Fruit fly (Drosophila melanogaster): ENCODE results near the gene Spn85F.

Gene Spn85F

DNA sequence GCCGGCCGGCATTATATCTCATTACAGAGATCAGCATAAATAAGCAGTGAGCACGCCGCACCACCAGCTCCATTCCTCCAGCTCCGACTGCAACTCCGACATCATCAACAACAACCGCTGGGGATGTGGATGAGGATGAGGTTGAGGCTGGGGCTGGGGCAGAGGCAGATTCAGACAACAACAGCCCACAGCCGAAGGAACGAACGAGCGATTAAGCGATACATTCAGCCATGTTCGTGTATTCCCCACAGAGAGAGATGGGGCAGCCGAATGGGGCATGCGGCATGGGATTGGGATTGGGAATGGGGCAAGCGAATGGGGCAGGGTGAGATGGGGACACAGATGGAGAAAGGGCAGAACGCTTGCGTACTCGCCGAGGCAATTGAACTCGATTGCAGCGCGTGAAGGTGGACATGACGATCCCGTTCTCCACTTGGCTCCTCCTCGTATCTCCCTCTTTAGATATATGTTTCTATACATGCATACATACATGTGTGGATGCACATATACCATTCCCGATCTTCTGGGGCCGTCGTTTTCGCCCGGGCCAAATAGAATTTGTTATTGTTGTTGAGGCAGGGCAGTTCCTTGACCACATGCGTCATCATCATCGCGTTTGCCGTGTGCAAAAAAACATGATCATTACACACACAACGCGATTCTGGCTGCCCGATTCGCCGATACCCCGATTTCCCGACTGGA, 32.2 kb upstream of the Spn85F start:
- TF ChIP-seq CG8159 (tag; optimal IDR thresholded peaks at IDR 0.05) (no peak), Pif1A (GFP tag; optimal IDR thresholded peaks at IDR 0.05) (peak; percentile 1), Snoo (tag; optimal IDR thresholded peaks at IDR 0.05) (no peak), D1 (tag; optimal IDR thresholded peaks at IDR 0.05) (no peak), EcR (GFP tag; optimal IDR thresholded peaks at IDR 0.05) (peak; percentile 90), CG17806 (tag; optimal IDR thresholded peaks at IDR 0.05) (no peak), Ets98B (GFP tag; IDR thresholded peaks at IDR 0.05) (no peak), CG13204 (GFP tag; optimal IDR thresholded peaks at IDR 0.05) (peak; percentile 77), Pif1B (GFP tag; optimal IDR thresholded peaks at IDR 0.05) (no peak), rn (GFP tag; IDR thresholded peaks at IDR 0.05) (no peak), CG15710 (tag; optimal IDR thresholded peaks at IDR 0.05) (no peak), CG12605 (GFP tag; IDR thresholded peaks at IDR 0.05) (no peak)

DNA sequence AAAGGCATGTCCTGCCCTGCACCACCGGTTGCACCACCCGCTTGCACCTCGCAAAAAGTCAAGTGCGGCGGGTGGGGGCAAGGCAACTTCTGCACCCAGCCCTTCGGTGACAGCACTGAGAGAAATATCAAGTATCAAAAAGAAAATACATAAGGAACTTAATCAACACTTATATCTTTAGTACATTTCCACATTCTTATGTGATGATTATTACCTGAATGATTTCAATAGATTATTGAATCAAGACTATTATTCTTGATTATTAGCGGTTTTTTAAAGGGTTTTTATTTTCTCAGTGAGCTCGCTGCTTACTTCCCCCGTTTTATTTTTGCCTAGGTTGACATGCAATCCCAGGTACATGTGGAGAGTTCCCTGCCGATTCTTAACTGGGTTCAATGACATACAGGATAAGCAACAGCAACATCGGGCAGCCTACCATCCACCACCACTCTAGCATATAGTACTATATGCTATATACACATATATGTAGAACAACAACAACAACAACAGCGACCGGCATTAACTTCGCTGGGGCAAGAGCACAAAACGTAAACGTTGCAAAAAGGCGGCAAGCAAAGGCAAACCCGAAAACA, 30.8 kb upstream of the Spn85F start:
- TF ChIP-seq fd96Ca (GFP tag; IDR thresholded peaks at IDR 0.05) (0 out of 3 replicates have a peak, but pooled peaks have one; percentile 10), CG15710 (tag; optimal IDR thresholded peaks at IDR 0.05) (peak; percentile 88), CG17806 (tag; optimal IDR thresholded peaks at IDR 0.05) (peak; percentile 88), Pif1A (GFP tag; optimal IDR thresholded peaks at IDR 0.05) (peak; percentile 49), CG13204 (GFP tag; optimal IDR thresholded peaks at IDR 0.05) (peak; percentile 33), EcR (GFP tag; optimal IDR thresholded peaks at IDR 0.05) (peak; percentile 91), gl (tag; optimal IDR thresholded peaks at IDR 0.05) (peak; percentile 63), CG10348 (GFP tag; IDR thresholded peaks at IDR 0.05) (no peak), CG8301 (tag; optimal IDR thresholded peaks at IDR 0.05) (peak; percentile 68), CG14655 (GFP tag; optimal IDR thresholded peaks at IDR 0.05) (peak; percentile 69), Pif1B (GFP tag; optimal IDR thresholded peaks at IDR 0.05) (peak; percentile 38), rn (GFP tag; IDR thresholded peaks at IDR 0.05) (no peak), CG9948 (tag; optimal IDR thresholded peaks at IDR 0.05) (peak; percentile 88), CG4496 (GFP tag; IDR thresholded peaks at IDR 0.05) (peak; percentile 42; the same call in 1 of the 3 replicates), Snoo (tag; optimal IDR thresholded peaks at IDR 0.05) (peak; percentile 20), CG32121 (GFP tag; IDR thresholded peaks at IDR 0.05) (peak; percentile 13; the same call in 1 of the 2 replicates), CG12605 (GFP tag; IDR thresholded peaks at IDR 0.05) (peak; percentile 52), CG34367 (tag; optimal IDR thresholded peaks at IDR 0.05) (peak; percentile 87), Ets98B (GFP tag; IDR thresholded peaks at IDR 0.05) (no peak), D1 (tag; optimal IDR thresholded peaks at IDR 0.05) (peak; percentile 76), CG8159 (tag; optimal IDR thresholded peaks at IDR 0.05) (peak; percentile 93)

DNA sequence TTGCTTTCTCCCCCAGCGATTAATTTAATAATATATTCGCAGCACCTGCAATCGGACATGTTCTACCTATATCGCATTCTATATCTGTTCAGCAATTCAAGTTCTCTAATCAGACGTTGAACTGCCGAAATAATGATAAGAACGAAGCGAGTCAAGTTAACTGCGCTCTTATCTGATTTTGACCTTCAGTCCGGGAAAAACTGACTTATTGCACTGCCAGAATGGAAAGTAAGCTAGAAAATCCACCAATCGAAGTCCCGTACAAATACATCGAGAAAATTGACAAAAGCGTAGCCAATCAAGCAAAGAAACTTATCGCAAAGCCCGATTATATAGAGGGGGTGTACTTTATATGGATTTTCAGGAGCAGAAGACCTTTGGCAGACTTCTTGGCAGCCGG, 28.7 kb upstream of the Spn85F start:
- TF ChIP-seq CG14655 (GFP tag; optimal IDR thresholded peaks at IDR 0.05) (no peak), CG10348 (GFP tag; IDR thresholded peaks at IDR 0.05) (no peak), CG9948 (tag; optimal IDR thresholded peaks at IDR 0.05) (no peak), Pif1B (GFP tag; optimal IDR thresholded peaks at IDR 0.05) (no peak), EcR (GFP tag; optimal IDR thresholded peaks at IDR 0.05) (no peak)

DNA sequence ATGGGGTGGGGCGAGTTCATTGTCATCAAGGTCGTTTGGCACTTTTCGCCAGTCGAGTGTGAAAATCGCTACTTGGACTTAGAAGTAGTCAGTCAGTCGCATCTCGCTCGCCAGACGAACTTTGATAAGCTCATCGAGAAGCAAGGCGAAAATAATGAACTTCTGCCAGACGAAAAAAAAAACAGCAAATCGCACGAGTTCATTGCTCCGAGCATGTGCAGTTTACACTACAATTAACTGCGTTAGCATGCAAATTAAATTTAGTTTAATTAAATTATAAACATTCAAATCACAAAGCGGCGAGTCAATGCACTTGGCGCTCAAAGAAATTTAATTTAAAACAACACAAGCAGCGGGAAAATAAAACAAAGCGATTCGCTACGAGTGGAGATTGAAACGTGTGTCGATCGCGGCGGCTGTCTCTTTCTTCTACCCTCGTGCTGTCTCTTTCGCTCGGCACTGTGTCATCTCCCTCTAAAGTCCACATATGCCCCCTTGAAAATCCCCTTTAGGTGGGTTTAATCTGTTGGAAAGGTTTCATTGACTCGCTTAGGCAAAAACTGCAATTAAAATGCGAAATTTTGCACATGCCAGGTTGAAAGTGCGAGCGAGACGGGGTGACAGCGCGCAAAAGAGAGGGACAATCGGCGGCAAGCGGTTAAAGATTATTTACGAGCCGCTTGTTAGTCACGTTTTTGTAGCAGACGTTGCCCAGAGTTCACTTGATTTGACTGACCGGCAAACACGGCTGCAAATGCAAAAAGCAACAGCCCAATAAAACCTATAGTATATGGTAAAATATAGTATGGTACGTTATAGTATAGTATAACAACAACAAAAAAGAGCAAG, 27.9 kb upstream of the Spn85F start:
- TF ChIP-seq Pif1A (GFP tag; optimal IDR thresholded peaks at IDR 0.05): no peak
- TF ChIP-seq fd96Ca (GFP tag; IDR thresholded peaks at IDR 0.05): no peak
- TF ChIP-seq D1 (tag; optimal IDR thresholded peaks at IDR 0.05): no peak
- TF ChIP-seq EcR (GFP tag; optimal IDR thresholded peaks at IDR 0.05): peak; percentile 77
- no peak for TF ChIP-seq CG14655 (GFP tag; optimal IDR thresholded peaks at IDR 0.05)
- TF ChIP-seq Snoo (tag; optimal IDR thresholded peaks at IDR 0.05): peak; percentile 10
- no peak for TF ChIP-seq Ets98B (GFP tag; IDR thresholded peaks at IDR 0.05)

DNA sequence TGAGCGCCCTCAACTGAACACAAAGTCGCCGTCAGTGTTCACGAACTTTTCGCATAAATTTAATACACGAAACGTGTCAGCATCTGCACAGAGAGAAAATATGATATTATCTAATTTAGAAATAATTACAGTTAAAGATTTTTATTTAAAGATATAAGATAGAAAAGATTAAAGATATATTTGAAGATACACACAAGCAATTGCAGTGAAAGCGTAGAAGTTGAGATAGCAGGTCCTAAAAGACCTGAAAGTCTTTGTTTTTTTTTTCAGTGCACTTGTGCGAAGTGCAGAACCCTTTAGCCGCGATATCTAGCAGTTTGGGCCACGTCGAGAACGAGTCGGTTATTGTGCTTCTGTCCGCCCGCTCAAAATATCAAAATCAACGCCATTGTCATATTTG, 19.5 kb upstream of the Spn85F start:
- TF ChIP-seq CG34367 (tag; optimal IDR thresholded peaks at IDR 0.05) (no peak), Pif1A (GFP tag; optimal IDR thresholded peaks at IDR 0.05) (no peak), CG12605 (GFP tag; IDR thresholded peaks at IDR 0.05) (no peak), CG17806 (tag; optimal IDR thresholded peaks at IDR 0.05) (no peak), Pif1B (GFP tag; optimal IDR thresholded peaks at IDR 0.05) (no peak), CG8301 (tag; optimal IDR thresholded peaks at IDR 0.05) (no peak), CG4496 (GFP tag; IDR thresholded peaks at IDR 0.05) (no peak; the same call in 2 of the 3 replicates), CG32121 (GFP tag; IDR thresholded peaks at IDR 0.05) (no peak)

DNA sequence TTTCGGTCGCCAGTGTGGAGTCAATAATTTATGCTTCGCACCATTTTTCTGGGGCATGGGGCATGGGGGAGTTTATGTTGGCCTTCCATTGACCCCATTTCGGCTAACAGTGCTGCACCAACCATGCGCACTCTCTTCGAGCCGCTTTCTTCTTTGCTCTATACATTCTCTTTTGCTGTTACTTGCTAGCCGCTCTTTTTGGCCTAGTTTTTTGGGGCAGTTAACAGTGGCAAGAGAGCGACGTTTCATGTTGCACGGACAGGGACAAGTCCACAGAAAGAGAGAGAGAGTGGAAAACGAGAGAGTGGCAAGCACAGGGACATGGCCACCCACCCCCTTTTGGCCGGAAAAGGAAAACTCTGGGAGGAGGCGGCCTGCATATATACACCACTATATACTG, 18.0 kb upstream of the Spn85F start:
- TF ChIP-seq CG12605 (GFP tag; IDR thresholded peaks at IDR 0.05) (no peak), CG34367 (tag; optimal IDR thresholded peaks at IDR 0.05) (no peak), CG32121 (GFP tag; IDR thresholded peaks at IDR 0.05) (no peak), D1 (tag; optimal IDR thresholded peaks at IDR 0.05) (no peak), gl (tag; optimal IDR thresholded peaks at IDR 0.05) (no peak), CG8301 (tag; optimal IDR thresholded peaks at IDR 0.05) (no peak), CG4496 (GFP tag; IDR thresholded peaks at IDR 0.05) (no peak), CG13204 (GFP tag; optimal IDR thresholded peaks at IDR 0.05) (no peak), CG17806 (tag; optimal IDR thresholded peaks at IDR 0.05) (no peak), CG15710 (tag; optimal IDR thresholded peaks at IDR 0.05) (no peak), CG8159 (tag; optimal IDR thresholded peaks at IDR 0.05) (no peak), rn (GFP tag; IDR thresholded peaks at IDR 0.05) (no peak), Pif1A (GFP tag; optimal IDR thresholded peaks at IDR 0.05) (no peak), fd96Ca (GFP tag; IDR thresholded peaks at IDR 0.05) (no peak), EcR (GFP tag; optimal IDR thresholded peaks at IDR 0.05) (no peak), Snoo (tag; optimal IDR thresholded peaks at IDR 0.05) (no peak), Ets98B (GFP tag; IDR thresholded peaks at IDR 0.05) (no peak), CG9948 (tag; optimal IDR thresholded peaks at IDR 0.05) (no peak)

All from whole organism, pupa.